Fruit fly (Drosophila melanogaster) whole organism, pupa: ENCODE results near the gene Cad86C.

ENCODE experiments used
- CG17806 ChIP-seq: fragments of 200-800 bp; sonication (Bioruptor generic); optimal IDR thresholded peaks from 2 replicates; lab custom pipeline; 2018; ENCODE audit warnings: missing biosample characterization, mild to moderate bottlenecking, missing genetic modification characterization, moderate library complexity
- CG8159 ChIP-seq: fragments of 200-800 bp; sonication (Bioruptor generic); optimal IDR thresholded peaks from 3 replicates; lab custom pipeline; 2018; ENCODE audit warnings: missing biosample characterization, mild to moderate bottlenecking, missing genetic modification characterization, moderate library complexity
- CG9948 ChIP-seq: fragments of 200-800 bp; sonication (Bioruptor generic); optimal IDR thresholded peaks from 2 replicates; lab custom pipeline; 2018; ENCODE audit warnings: missing biosample characterization, mild to moderate bottlenecking, missing genetic modification characterization, moderate library complexity
- Ets98B ChIP-seq: fragments of 200-800 bp; sonication (Bioruptor generic); IDR thresholded peaks from 2 replicates; pipeline ENCODE4 v1.3.6; 2022; ENCODE audit warnings: missing biosample characterization, missing genetic modification characterization

DNA sequence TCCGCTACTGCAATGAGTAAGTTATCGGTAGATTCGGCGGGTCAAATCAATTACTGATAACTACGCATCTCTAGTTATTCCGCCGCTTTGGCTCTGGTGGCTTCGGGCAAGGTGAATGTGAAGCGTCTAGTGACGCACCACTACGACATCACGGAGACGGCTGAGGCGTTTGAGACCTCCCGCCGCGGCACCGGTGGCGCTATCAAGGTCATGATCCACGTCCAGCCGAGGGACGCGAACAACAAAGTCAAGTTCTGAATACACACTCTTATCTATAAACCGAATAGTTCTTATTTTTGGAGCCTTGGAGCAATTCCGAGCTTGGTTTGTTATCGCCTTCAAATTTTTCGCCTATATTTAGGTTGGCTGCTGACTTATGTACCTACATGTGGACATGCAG lies 50.9 kb downstream of the Cad86C start:
- TF ChIP-seq CG9948 (tag; lab: Kevin White, UChicago) (no peak), CG17806 (tag; lab: Kevin White, UChicago) (no peak), CG8159 (tag; lab: Kevin White, UChicago) (no peak), Ets98B (GFP tag; lab: Robert Waterston, UW) (no peak)
